Fruit fly (Drosophila melanogaster): Measurements from ENCODE around the gene al.

DNA sequence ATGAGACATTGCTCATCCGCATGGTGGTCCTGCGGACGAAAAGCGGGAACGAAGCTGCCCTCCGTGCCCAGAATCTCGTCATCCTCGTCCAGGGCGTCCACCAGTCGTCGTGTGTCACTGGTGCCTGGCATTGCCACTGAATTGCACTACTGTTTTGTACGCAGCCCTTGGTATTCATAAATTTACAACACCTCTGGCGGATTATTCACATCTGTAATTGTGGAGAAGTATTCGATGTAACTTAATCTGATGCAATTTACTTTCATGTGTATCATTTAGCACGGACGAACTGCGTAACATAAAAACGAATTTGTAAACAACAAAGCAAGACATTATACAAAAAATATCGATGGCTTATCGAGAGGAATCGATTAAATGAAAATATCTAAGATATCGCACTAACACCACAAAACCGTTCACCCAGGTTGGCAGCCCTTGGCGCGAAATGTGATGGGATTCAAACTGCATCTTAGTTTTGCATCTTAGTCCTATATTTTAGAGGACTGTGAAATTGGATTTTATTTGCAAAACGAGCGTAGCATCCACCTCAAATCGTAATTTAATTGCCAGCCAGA, 20.3 kb upstream of the al start, which contains the start of gene Ent1:
- TF ChIP-seq OdsH (GFP tag; optimal IDR thresholded peaks at IDR 0.05) (no peak), Dif (GFP tag; optimal IDR thresholded peaks at IDR 0.05; ENCODE audit: partially characterized antibody) (no peak)

Data from whole organism, wandering third instar larva.